Fruit fly (Drosophila melanogaster) Kc167 (cell line): ENCODE results near the gene RpL6.

Experiments used
- Myc ChIP-seq: fragments of >200 bp; optimal IDR thresholded peaks from 2 replicates; lab custom pipeline; 2017; ENCODE audit warnings: missing external identifiers
- Sin3A ChIP-seq: fragments of >200 bp; optimal IDR thresholded peaks from 2 replicates; lab custom pipeline; 2018; ENCODE audit warnings: missing external identifiers
- h ChIP-seq: fragments of >200 bp; optimal IDR thresholded peaks from 3 replicates; lab custom pipeline; 2018; ENCODE audit warnings: missing external identifiers
- insv ChIP-seq: fragments of >200 bp; optimal IDR thresholded peaks from 3 replicates; lab custom pipeline; 2018; ENCODE audit warnings: missing external identifiers
- psq ChIP-seq: fragments of >200 bp; optimal IDR thresholded peaks from 2 replicates; lab custom pipeline; 2017; ENCODE audit warnings: missing external identifiers
- ttk ChIP-seq: sonication (Bioruptor generic); optimal IDR thresholded peaks from 2 replicates; lab custom pipeline; 2017; ENCODE audit warnings: missing external identifiers

RpL6 gene

DNA sequence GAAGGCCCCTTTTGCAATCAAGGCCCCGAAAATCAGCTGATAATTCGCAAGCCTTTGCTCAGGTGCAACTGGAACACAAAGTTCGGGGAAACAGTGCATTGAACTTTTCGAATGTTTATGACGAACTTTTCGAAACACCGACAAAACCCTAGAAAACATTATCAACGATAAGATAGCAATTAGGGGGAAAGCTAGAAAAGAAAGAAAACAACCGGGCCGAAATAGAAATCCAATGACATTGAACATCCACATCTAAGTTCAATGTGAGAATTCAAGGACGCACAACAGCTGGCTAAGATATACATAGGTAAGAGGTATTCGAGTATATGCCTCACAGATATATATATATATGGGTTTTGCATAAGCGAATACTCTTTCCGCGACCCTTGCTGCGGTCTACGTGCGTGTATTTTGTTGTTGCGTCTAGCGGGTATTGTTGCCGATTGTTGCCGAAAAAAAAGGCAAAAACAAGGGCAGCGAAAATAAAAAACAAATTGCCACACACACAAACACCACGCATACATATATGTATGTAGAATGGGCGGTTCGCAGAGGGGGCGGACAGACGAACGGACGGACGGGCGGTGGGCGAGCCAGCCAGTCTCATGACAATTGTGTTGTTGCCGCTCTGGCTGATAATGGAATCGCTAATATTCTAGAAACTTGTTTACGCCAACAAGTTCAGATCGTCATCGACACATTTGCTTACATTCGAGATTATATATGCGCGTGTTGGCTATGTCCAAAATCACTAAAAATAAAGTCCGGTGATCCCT is 3.7 kb upstream of the RpL6 start:
- TF ChIP-seq insv (lab: Kevin White, UChicago) (no peak), h (lab: Kevin White, UChicago) (no peak), Myc (lab: Kevin White, UChicago) (no peak), psq (lab: Kevin White, UChicago) (no peak), Sin3A (lab: Kevin White, UChicago) (no peak), ttk (lab: Kevin White, UChicago) (no peak)

DNA sequence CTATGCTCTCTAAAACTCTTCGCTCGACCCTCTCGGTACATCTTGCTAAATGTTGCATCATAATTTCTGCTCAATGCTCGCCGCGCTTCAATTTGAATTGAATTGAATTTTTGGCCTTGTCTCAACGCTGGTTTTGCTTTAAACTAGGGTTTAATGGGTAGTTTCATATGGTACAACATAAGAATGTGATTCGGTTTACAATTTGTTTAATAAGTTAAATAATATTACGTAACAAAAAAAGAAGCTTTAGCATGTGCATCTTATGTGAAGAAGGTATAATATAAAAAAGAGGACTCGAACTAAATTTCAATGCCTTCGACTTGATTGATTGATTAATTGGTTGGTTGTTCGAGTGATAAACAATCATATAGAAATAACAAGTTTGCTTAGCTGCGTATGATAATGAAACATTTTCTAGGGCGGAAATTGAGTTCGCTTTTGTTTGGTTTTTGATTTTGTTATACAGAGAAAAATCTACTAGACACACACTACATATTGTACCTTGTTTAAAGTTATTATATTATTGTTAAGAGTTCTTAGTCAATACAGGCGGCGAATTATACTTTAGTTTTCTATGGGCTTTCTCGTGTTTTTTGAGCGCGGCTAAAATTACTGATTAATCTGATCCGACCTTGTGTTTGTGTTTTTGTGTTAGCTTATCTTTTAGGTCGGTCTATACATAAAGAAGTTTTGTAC is 1.9 kb upstream of the RpL6 start:
- TF ChIP-seq insv (lab: Kevin White, UChicago) (no peak), ttk (lab: Kevin White, UChicago) (no peak), h (lab: Kevin White, UChicago) (no peak), Sin3A (lab: Kevin White, UChicago) (no peak), Myc (lab: Kevin White, UChicago) (no peak), psq (lab: Kevin White, UChicago) (no peak)

DNA sequence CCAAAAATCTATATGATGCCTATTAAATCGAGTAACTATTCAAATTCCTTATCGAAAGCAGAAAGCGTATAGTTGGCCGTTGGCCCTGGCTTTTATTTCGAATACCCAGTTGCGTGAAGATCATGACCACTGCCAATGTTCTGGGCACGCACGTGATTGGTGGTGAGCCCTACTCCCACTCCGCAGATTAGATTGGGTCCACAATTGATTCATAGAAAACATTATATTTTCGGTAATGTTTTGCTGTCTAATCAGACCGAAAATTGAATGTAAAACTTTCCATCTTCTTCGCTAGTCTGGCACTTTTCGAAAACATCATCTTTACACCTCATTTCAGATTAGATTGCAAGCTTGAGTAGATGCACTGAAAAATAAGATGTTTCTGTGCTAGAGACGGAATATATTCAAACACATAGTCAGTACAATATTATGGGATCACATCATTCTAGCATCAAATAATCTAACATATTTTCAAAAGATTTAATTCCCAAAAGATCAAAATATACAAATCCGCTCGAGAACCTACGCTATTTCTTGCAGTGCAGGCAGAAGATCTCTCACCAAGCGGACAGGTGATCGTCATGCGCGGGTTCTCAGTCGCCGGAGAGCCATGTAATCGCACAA is 3.6 kb downstream of the RpL6 start, which contains the start of gene CG1774:
TSS of gene CG1774 (plus strand) at position 548 of the 624 bp plus-strand sequence.
- TF ChIP-seq Sin3A (lab: Kevin White, UChicago): no peak
- no peak for TF ChIP-seq ttk (lab: Kevin White, UChicago)
- TF ChIP-seq psq (lab: Kevin White, UChicago): no peak
- no peak for TF ChIP-seq Myc (lab: Kevin White, UChicago)
- no peak for TF ChIP-seq h (lab: Kevin White, UChicago)
- no peak for TF ChIP-seq insv (lab: Kevin White, UChicago)

DNA sequence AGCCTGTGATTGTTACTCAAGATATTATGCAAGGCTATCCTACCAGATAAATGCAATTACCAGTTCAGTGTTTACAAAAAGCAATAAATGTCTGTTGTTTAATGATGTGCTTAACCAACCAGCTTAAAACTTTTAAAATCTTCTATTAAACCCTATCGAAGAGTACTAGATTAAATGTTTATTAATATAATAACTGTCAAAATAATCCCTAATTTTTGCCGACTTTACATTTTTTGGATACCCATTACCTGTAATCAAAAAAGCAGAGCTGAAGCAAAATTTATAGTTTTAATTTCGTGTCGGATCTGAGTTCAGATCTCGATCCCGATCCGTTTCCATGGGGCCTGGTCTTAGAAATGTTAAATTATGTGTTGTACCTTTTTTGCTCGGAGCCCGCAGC is 5.7 kb downstream of the RpL6 start, which contains the start of gene CG1638:
TSS of gene CG1638 (plus strand) at position 301 of the 400 bp plus-strand sequence.
- TF ChIP-seq insv (lab: Kevin White, UChicago) (no peak), ttk (lab: Kevin White, UChicago) (no peak), h (lab: Kevin White, UChicago) (no peak), Sin3A (lab: Kevin White, UChicago) (no peak), psq (lab: Kevin White, UChicago) (no peak), Myc (lab: Kevin White, UChicago) (no peak)

DNA sequence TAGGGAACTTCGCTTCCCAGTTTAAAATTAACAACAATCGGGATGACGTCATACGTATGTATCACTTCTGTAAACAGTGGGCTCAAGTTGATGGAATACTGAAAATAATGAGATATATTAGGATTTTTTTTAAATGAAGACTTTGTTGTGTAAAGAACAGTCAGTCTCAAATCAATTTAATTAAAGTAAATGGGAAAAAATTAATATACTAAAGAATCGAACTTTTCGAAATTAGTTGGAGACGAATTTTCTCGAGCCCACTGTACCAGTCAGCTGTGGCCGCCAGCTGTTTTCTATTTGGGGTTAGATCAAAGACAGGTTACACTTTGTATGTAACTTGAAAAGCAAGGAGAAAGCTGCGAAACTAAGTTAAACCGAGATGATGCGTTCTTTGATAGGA is 7.6 kb downstream of the RpL6 start, which contains the start of gene CG1635:
TSS of gene CG1635 (plus strand) at position 300 of the 400 bp plus-strand sequence.
- TF ChIP-seq h (lab: Kevin White, UChicago) (no peak), Sin3A (lab: Kevin White, UChicago) (no peak), psq (lab: Kevin White, UChicago) (no peak), Myc (lab: Kevin White, UChicago) (no peak), ttk (lab: Kevin White, UChicago) (no peak), insv (lab: Kevin White, UChicago) (no peak)

DNA sequence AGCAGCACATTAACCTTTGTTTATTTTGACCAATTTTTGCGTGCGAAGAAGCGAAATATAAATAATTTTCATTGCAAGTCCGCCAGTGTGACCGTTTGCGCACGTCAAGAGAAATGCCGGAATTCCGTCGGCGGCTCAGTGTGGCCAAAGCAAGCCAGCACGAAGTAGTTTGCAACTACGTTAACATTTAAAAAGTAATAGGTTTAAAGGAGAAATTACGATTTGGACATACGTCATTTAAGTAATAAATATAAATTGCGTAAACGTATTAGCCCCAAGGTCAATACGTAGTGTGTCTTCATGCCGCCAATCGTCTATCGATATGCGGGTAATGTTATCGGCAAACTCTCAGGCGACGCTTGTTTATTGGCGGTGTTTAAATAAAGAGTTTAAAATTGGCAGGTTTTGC is 15.4 kb downstream of the RpL6 start, which contains the start of the genes pygo and rod:
TSS of gene pygo (minus strand) at position 114 of the 409 bp plus-strand sequence.
TSS of gene rod (plus strand) at position 366 of the 409 bp plus-strand sequence.
- TF ChIP-seq psq (lab: Kevin White, UChicago) (no peak), insv (lab: Kevin White, UChicago) (no peak), ttk (lab: Kevin White, UChicago) (no peak), Myc (lab: Kevin White, UChicago) (no peak), Sin3A (lab: Kevin White, UChicago) (no peak), h (lab: Kevin White, UChicago) (no peak)

DNA sequence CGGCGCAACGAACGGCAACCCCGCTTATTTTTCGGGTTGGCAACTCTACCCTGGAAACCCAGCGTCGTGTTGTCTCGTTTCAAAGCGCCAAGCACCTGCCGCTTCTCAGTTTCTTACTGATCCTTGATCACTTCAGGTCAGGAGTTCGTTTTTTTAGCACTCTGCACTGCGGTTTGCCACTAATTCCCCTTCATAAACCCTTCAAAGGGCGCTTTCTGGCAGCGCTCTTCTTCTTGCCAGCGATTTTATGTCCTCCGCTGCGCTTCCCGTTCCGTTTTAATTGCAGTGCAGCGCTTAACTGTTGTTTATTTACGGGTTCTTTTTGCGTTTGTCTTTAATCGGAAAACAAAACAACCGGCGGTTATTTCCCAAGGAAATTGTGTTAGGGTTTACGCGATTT is 16.0 kb downstream of the RpL6 start:
- TF ChIP-seq psq (lab: Kevin White, UChicago) (no peak), ttk (lab: Kevin White, UChicago) (no peak), Myc (lab: Kevin White, UChicago) (no peak), h (lab: Kevin White, UChicago) (no peak), insv (lab: Kevin White, UChicago) (no peak), Sin3A (lab: Kevin White, UChicago) (no peak)

DNA sequence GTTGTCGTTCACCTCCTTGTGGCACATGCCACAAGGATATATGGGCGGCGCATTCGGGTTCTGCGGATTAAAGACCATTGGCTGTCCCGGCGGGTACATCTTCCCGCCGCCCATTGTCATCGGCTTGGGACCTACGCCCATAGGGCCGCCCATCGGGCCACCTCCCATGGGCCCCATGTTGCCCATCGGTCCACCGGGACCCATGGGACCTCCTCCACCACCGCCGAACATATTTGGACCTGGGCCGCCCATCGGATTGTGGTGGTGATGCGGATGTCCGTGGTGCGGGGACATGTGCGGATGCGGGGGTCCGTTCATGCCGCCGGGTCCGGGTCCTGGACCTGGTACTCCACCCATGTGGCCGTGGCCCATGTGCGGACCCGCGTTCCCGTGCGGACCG is 18.7 kb downstream of the RpL6 start:
- TF ChIP-seq Sin3A (lab: Kevin White, UChicago): no peak
- no peak for TF ChIP-seq h (lab: Kevin White, UChicago)
- no peak for TF ChIP-seq insv (lab: Kevin White, UChicago)
- TF ChIP-seq Myc (lab: Kevin White, UChicago): no peak
- TF ChIP-seq ttk (lab: Kevin White, UChicago): no peak
- no peak for TF ChIP-seq psq (lab: Kevin White, UChicago)

DNA sequence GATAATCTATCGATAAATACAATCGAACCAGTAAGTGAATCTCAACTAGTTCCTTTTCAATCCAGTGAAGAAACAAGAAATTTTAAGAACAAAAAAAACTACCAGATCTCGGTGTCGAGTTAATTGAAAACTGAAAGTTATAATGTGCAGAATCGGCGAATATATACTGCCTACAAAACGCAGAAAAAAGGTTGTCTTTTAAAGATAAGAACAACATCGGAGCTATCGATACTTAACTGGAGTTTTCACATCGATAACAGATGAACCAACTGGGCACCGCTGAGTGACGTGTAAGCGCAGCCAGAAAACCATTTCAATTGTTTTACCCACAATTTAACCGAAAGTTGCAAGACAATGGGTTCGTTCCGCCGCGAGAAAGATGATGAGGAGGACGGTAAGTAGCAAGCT is 24.1 kb downstream of the RpL6 start, which contains the start of gene gammaCOP:
TSS of gene gammaCOP (plus strand) at position 259 of the 408 bp plus-strand sequence.
- no peak for TF ChIP-seq h (lab: Kevin White, UChicago)
- no peak for TF ChIP-seq ttk (lab: Kevin White, UChicago)
- no peak for TF ChIP-seq Myc (lab: Kevin White, UChicago)
- TF ChIP-seq Sin3A (lab: Kevin White, UChicago): no peak
- no peak for TF ChIP-seq insv (lab: Kevin White, UChicago)
- TF ChIP-seq psq (lab: Kevin White, UChicago): no peak

DNA sequence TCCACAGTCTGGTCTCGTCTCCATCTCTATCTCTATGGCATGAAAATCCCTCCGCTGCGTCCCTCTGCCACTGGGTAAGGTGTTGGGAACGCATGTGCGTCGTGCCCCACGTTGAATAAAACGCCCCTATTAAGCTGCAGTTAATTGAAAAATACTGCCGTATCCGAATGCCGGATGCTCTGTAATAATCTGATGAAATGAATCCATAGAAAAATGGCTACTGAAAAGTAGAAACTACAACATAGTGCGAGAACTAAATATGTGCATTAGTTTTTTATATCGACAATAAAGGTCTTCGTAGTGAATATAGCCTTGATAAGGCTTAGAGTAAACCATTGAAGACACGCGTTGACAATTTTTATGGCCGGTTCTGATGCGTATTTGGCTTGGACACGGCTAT is 29.3 kb downstream of the RpL6 start:
- no peak for TF ChIP-seq Sin3A (lab: Kevin White, UChicago)
- TF ChIP-seq psq (lab: Kevin White, UChicago): no peak
- no peak for TF ChIP-seq h (lab: Kevin White, UChicago)
- TF ChIP-seq insv (lab: Kevin White, UChicago): no peak
- TF ChIP-seq ttk (lab: Kevin White, UChicago): no peak
- no peak for TF ChIP-seq Myc (lab: Kevin White, UChicago)
